Fruit fly (Drosophila melanogaster) whole organism, prepupa: ENCODE data around the gene CG32572.

ENCODE experiments used
- Blimp-1 ChIP-seq: fragments of 200-800 bp; sonication (Bioruptor generic); optimal IDR thresholded peaks from 3 replicates; lab custom pipeline; 2017; ENCODE audit warnings: missing biosample characterization, missing genetic modification characterization, mild to moderate bottlenecking, moderate library complexity, missing genetic modification reagents
- CG10631 ChIP-seq: fragments of 200-800 bp; sonication (Bioruptor generic); optimal IDR thresholded peaks from 2 replicates; lab custom pipeline; 2016; ENCODE audit warnings: missing biosample characterization, missing genetic modification characterization
- CG10669 ChIP-seq: fragments of 200-800 bp; sonication (Bioruptor generic); optimal IDR thresholded peaks from 3 replicates; lab custom pipeline; 2018; ENCODE audit warnings: missing biosample characterization, mild to moderate bottlenecking, missing genetic modification characterization, moderate library complexity
- CG11294 ChIP-seq: fragments of 200-800 bp; sonication (Bioruptor generic); IDR thresholded peaks from 2 replicates; pipeline ENCODE4 v1.3.6; 2022; ENCODE audit warnings: missing biosample characterization, missing genetic modification characterization
- CG11762 ChIP-seq: fragments of 200-800 bp; sonication (Bioruptor generic); optimal IDR thresholded peaks from 3 replicates; lab custom pipeline; 2016; ENCODE audit warnings: missing biosample characterization, missing genetic modification characterization; ENCODE audit not compliant: insufficient read depth
- CG11902 ChIP-seq: fragments of 200-800 bp; sonication (Bioruptor generic); optimal IDR thresholded peaks from 3 replicates; lab custom pipeline; 2016; ENCODE audit warnings: missing biosample characterization, missing genetic modification characterization
- CG15336 ChIP-seq: fragments of 200-800 bp; sonication (Bioruptor generic); IDR thresholded peaks from 2 replicates; pipeline ENCODE4 v1.3.6; 2022; ENCODE audit warnings: missing biosample characterization, missing genetic modification characterization
- CG1621 ChIP-seq: fragments of 200-800 bp; sonication (Bioruptor generic); optimal IDR thresholded peaks from 3 replicates; lab custom pipeline; 2018; ENCODE audit warnings: missing biosample characterization, mild to moderate bottlenecking, missing genetic modification characterization
- CG16779 ChIP-seq: fragments of 200-800 bp; sonication (Bioruptor generic); optimal IDR thresholded peaks from 3 replicates; lab custom pipeline; 2017; ENCODE audit warnings: missing biosample characterization, mild to moderate bottlenecking, missing genetic modification characterization
- CG3032 ChIP-seq: fragments of 200-800 bp; optimal IDR thresholded peaks from 2 replicates; lab custom pipeline; 2019; ENCODE audit warnings: missing biosample characterization, mild to moderate bottlenecking, missing genetic modification characterization, moderate library complexity
- CG31627 ChIP-seq: fragments of 200-800 bp; sonication (Bioruptor generic); optimal IDR thresholded peaks from 3 replicates; lab custom pipeline; 2016; ENCODE audit warnings: missing biosample characterization, missing genetic modification characterization
- CG34406 ChIP-seq: fragments of 200-800 bp; sonication (Bioruptor generic); optimal IDR thresholded peaks from 3 replicates; lab custom pipeline; 2016; ENCODE audit warnings: missing biosample characterization, missing genetic modification characterization
- CG3919 ChIP-seq: fragments of 200-800 bp; sonication (Bioruptor generic); optimal IDR thresholded peaks from 3 replicates; lab custom pipeline; 2016; ENCODE audit warnings: missing biosample characterization, missing genetic modification characterization
- CG4318 ChIP-seq: fragments of 200-800 bp; sonication (Bioruptor generic); optimal IDR thresholded peaks from 3 replicates; lab custom pipeline; 2017; ENCODE audit warnings: missing biosample characterization, mild to moderate bottlenecking, missing genetic modification characterization
- CG6163 ChIP-seq: fragments of 200-800 bp; sonication (Bioruptor generic); IDR thresholded peaks from 3 replicates; pipeline ENCODE4 v1.3.6; 2022; ENCODE audit warnings: missing biosample characterization, missing genetic modification characterization
- CG6276 ChIP-seq: fragments of 200-800 bp; sonication (Bioruptor generic); optimal IDR thresholded peaks from 2 replicates; lab custom pipeline; 2017; ENCODE audit warnings: missing biosample characterization, mild to moderate bottlenecking, missing genetic modification characterization
- CG6792 ChIP-seq: fragments of 200-800 bp; sonication (Bioruptor generic); optimal IDR thresholded peaks from 3 replicates; lab custom pipeline; 2016; ENCODE audit warnings: missing biosample characterization, missing genetic modification characterization
- CG6808 ChIP-seq: fragments of 200-800 bp; sonication (Bioruptor generic); optimal IDR thresholded peaks from 3 replicates; lab custom pipeline; 2017; ENCODE audit warnings: missing biosample characterization, missing genetic modification characterization, mild to moderate bottlenecking, moderate library complexity, missing genetic modification reagents
- CG6854 ChIP-seq: fragments of 200-800 bp; sonication (Bioruptor generic); optimal IDR thresholded peaks from 2 replicates; lab custom pipeline; 2017; ENCODE audit warnings: missing biosample characterization, mild to moderate bottlenecking, missing genetic modification characterization
- CG7368 ChIP-seq: fragments of 200-800 bp; sonication (Bioruptor generic); optimal IDR thresholded peaks from 3 replicates; lab custom pipeline; 2016; ENCODE audit warnings: missing biosample characterization, missing genetic modification characterization
- CG8119 ChIP-seq: fragments of 200-800 bp; sonication (Bioruptor generic); IDR thresholded peaks from 3 replicates; pipeline ENCODE4 v1.3.6; 2022; ENCODE audit warnings: missing biosample characterization, missing genetic modification characterization
- CG8319 ChIP-seq: fragments of 200-800 bp; sonication (Bioruptor generic); optimal IDR thresholded peaks from 3 replicates; lab custom pipeline; 2016; ENCODE audit warnings: missing biosample characterization, missing genetic modification characterization
- CG9139 ChIP-seq: fragments of 200-800 bp; sonication (Bioruptor generic); optimal IDR thresholded peaks from 3 replicates; lab custom pipeline; 2017; ENCODE audit warnings: missing biosample characterization, mild to moderate bottlenecking, missing genetic modification characterization
- Eip75B ChIP-seq: fragments of 200-800 bp; sonication (Bioruptor generic); optimal IDR thresholded peaks from 3 replicates; lab custom pipeline; 2016; ENCODE audit warnings: missing biosample characterization, missing genetic modification characterization
- Eip78C ChIP-seq: fragments of 200-800 bp; sonication (Bioruptor generic); peaks from one replicate; lab custom pipeline; 2016; ENCODE audit warnings: missing biosample characterization, missing genetic modification characterization
- Eip93F ChIP-seq: fragments of 200-800 bp; sonication (Bioruptor generic); optimal IDR thresholded peaks from 2 replicates; lab custom pipeline; 2016; ENCODE audit warnings: missing biosample characterization, mild to moderate bottlenecking, missing genetic modification characterization
- Ets21C ChIP-seq: fragments of 200-800 bp; sonication (Bioruptor generic); optimal IDR thresholded peaks from 3 replicates; lab custom pipeline; 2016; ENCODE audit warnings: missing biosample characterization, missing genetic modification characterization
- Ets96B ChIP-seq: fragments of 200-800 bp; optimal IDR thresholded peaks from 2 replicates; lab custom pipeline; 2019; ENCODE audit warnings: missing biosample characterization, mild to moderate bottlenecking, missing genetic modification characterization, moderate library complexity
- Gug ChIP-seq: fragments of 200-800 bp; sonication (Bioruptor generic); IDR thresholded peaks from 2 replicates; pipeline ENCODE4 v1.3.6; 2022; ENCODE audit warnings: missing biosample characterization, missing genetic modification characterization
- Hr38 ChIP-seq: sonication (Bioruptor generic); optimal IDR thresholded peaks from 2 replicates; lab custom pipeline; 2016; ENCODE audit warnings: missing biosample characterization, missing genetic modification characterization
- Hr39 ChIP-seq: fragments of 200-800 bp; sonication (Bioruptor generic); optimal IDR thresholded peaks from 2 replicates; lab custom pipeline; 2016; ENCODE audit warnings: missing biosample characterization, missing genetic modification characterization
- Hr4 ChIP-seq: fragments of 200-800 bp; sonication (Bioruptor generic); optimal IDR thresholded peaks from 3 replicates; lab custom pipeline; 2016; ENCODE audit warnings: missing biosample characterization, missing genetic modification characterization
- Lpt ChIP-seq: fragments of 200-800 bp; sonication (Bioruptor generic); optimal IDR thresholded peaks from 3 replicates; lab custom pipeline; 2016; ENCODE audit warnings: missing biosample characterization, missing genetic modification characterization
- Met ChIP-seq: fragments of 200-800 bp; sonication (Bioruptor generic); optimal IDR thresholded peaks from 3 replicates; lab custom pipeline; 2016; ENCODE audit warnings: missing biosample characterization, missing genetic modification characterization
- Sox102F ChIP-seq: fragments of 200-800 bp; sonication (Bioruptor generic); optimal IDR thresholded peaks from 2 replicates; lab custom pipeline; 2016; ENCODE audit warnings: missing biosample characterization, mild to moderate bottlenecking, missing genetic modification characterization
- Sox14 ChIP-seq: fragments of 200-800 bp; sonication (Bioruptor generic); optimal IDR thresholded peaks from 3 replicates; lab custom pipeline; 2016; ENCODE audit warnings: missing biosample characterization, missing genetic modification characterization
- achi ChIP-seq: fragments of 200-800 bp; sonication (Bioruptor generic); optimal IDR thresholded peaks from 3 replicates; lab custom pipeline; 2016; ENCODE audit warnings: missing biosample characterization, missing genetic modification characterization
- acj6 ChIP-seq: fragments of 200-800 bp; sonication (Bioruptor generic); optimal IDR thresholded peaks from 3 replicates; lab custom pipeline; 2016; ENCODE audit warnings: missing biosample characterization, missing genetic modification characterization
- cyc ChIP-seq: fragments of 200-800 bp; sonication (Bioruptor generic); optimal IDR thresholded peaks from 3 replicates; lab custom pipeline; 2016; ENCODE audit warnings: missing biosample characterization, missing genetic modification characterization
- dac ChIP-seq: fragments of 200-800 bp; sonication (Bioruptor generic); optimal IDR thresholded peaks from 2 replicates; lab custom pipeline; 2017; ENCODE audit warnings: missing biosample characterization, mild to moderate bottlenecking, missing genetic modification characterization
- dsx ChIP-seq: fragments of 200-800 bp; optimal IDR thresholded peaks from 3 replicates; lab custom pipeline; 2019; ENCODE audit warnings: missing biosample characterization, mild to moderate bottlenecking, missing genetic modification characterization, moderate library complexity; ENCODE audit not compliant: poor library complexity, severe bottlenecking
- eg ChIP-seq: fragments of 200-800 bp; sonication (Bioruptor generic); IDR thresholded peaks from 3 replicates; pipeline ENCODE4 v1.3.6; 2022; ENCODE audit warnings: missing biosample characterization, missing genetic modification characterization
- fd59A ChIP-seq: fragments of 200-800 bp; sonication (Bioruptor generic); optimal IDR thresholded peaks from 2 replicates; lab custom pipeline; 2017; ENCODE audit warnings: missing biosample characterization, mild to moderate bottlenecking, missing genetic modification characterization, missing genetic modification reagents
- fd85E ChIP-seq: fragments of 200-800 bp; sonication (Bioruptor generic); optimal IDR thresholded peaks from 3 replicates; lab custom pipeline; 2016; ENCODE audit warnings: missing biosample characterization, missing genetic modification characterization
- fkh ChIP-seq: fragments of 200-800 bp; sonication (Bioruptor generic); optimal IDR thresholded peaks from 3 replicates; lab custom pipeline; 2017; ENCODE audit warnings: missing biosample characterization, mild to moderate bottlenecking, missing genetic modification characterization, moderate library complexity
- net ChIP-seq: fragments of 200-800 bp; sonication (Bioruptor generic); optimal IDR thresholded peaks from 3 replicates; lab custom pipeline; 2016; ENCODE audit warnings: missing biosample characterization, missing genetic modification characterization
- pdm3 ChIP-seq: fragments of 200-800 bp; sonication (Bioruptor generic); optimal IDR thresholded peaks from 3 replicates; lab custom pipeline; 2016; ENCODE audit warnings: missing biosample characterization, missing genetic modification characterization
- salr ChIP-seq, 2 experiments: fragments of 200-800 bp; sonication (Bioruptor generic); optimal IDR thresholded peaks; 3 replicates each; lab custom pipeline; 2016 to 2018; ENCODE audit warnings: missing biosample characterization in 2 of 2, missing genetic modification characterization in 2 of 2, mild to moderate bottlenecking in 1 of 2
- spab ChIP-seq: fragments of 200-800 bp; sonication (Bioruptor generic); optimal IDR thresholded peaks from 2 replicates; lab custom pipeline; 2017; ENCODE audit warnings: missing biosample characterization, mild to moderate bottlenecking, missing genetic modification characterization, missing genetic modification reagents
- ss ChIP-seq, 2 experiments: fragments of 200-800 bp; sonication (Bioruptor generic); optimal IDR thresholded peaks; 2 replicates in 1 of 2; 3 replicates in 1 of 2; lab custom pipeline; 2017 to 2018; ENCODE audit warnings: mild to moderate bottlenecking in 2 of 2, missing biosample characterization in 2 of 2, missing genetic modification characterization in 2 of 2, moderate library complexity in 1 of 2
- svp ChIP-seq: fragments of 200-800 bp; sonication (Bioruptor generic); peaks from one replicate; lab custom pipeline; 2016; ENCODE audit warnings: missing biosample characterization, missing genetic modification characterization
- topi ChIP-seq: fragments of 200-800 bp; sonication (Bioruptor generic); optimal IDR thresholded peaks from 3 replicates; lab custom pipeline; 2016; ENCODE audit warnings: missing biosample characterization, missing genetic modification characterization
- vri ChIP-seq: fragments of 200-800 bp; sonication (Bioruptor generic); optimal IDR thresholded peaks from 3 replicates; lab custom pipeline; 2016; ENCODE audit warnings: missing biosample characterization, mild to moderate bottlenecking, missing genetic modification characterization

The CG32572 gene

DNA sequence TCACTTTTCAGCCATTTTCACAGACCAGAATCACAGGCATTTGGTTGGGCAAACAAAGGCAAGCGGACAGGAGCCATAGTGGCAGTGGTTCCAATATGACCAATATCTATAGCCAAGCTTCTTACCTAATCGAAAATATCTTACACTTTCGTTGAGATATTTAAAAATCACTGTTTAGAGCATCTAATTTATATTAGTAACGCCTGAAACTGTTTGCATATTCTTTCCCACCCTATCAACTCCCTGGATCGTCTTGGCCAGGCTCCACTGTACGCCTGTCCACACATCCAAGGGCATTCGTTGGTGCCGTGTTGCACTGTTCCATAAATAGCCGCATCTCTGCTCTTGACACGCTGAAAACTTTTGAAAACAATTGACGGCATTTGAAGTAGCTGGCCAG lies 30.5 kb upstream of the CG32572 start:
- TF ChIP-seq CG11902 (no peak), fkh (no peak), Sox14 (GFP tag; lab: Kevin White, UChicago) (peak; percentile 33), CG6808 (GFP tag; lab: Kevin White, UChicago) (peak; percentile 13), Hr39 (GFP tag; lab: Kevin White, UChicago) (no peak), CG6163 (GFP tag; lab: Robert Waterston, UW) (peak; percentile 49; the same call in 1 of the 3 replicates), cyc (GFP tag; lab: Kevin White, UChicago) (no peak), fd59A (GFP tag; lab: Kevin White, UChicago) (peak; percentile 6), CG6854 (GFP tag; lab: Kevin White, UChicago) (no peak), CG7368 (GFP tag; lab: Kevin White, UChicago) (no peak), Lpt (GFP tag; lab: Kevin White, UChicago) (peak; percentile 17), eg (GFP tag; lab: Robert Waterston, UW) (no peak), fd85E (no peak), CG16779 (tag; lab: Kevin White, UChicago) (no peak), vri (no peak), Gug (GFP tag; lab: Robert Waterston, UW) (peak; percentile 16; the same call in 1 of the 2 replicates), CG11762 (GFP tag; lab: Kevin White, UChicago) (no peak), Ets21C (GFP tag; lab: Kevin White, UChicago) (no peak), Hr38 (no peak), Met (GFP tag; lab: Kevin White, UChicago) (no peak), CG3032 (tag; lab: Kevin White, UChicago) (no peak), net (GFP tag; lab: Kevin White, UChicago) (no peak), CG9139 (GFP tag; lab: Kevin White, UChicago) (no peak), Hr4 (GFP tag; lab: Kevin White, UChicago) (peak; percentile 24), Blimp-1 (GFP tag; lab: Kevin White, UChicago) (no peak), CG34406 (GFP tag; lab: Kevin White, UChicago) (no peak), CG3919 (GFP tag; lab: Kevin White, UChicago) (peak; percentile 47), CG6792 (GFP tag; lab: Kevin White, UChicago) (no peak), CG8319 (no peak), Ets96B (tag; lab: Kevin White, UChicago) (peak; percentile 39), ss (GFP tag; optimal IDR thresholded peaks at IDR 0.05; lab: Kevin White, UChicago) (no peak), CG10669 (GFP tag; lab: Kevin White, UChicago) (no peak), CG15336 (GFP tag; lab: Robert Waterston, UW) (peak; percentile 48; the same call in 1 of the 2 replicates), CG10631 (peak; percentile 36), CG4318 (GFP tag; lab: Kevin White, UChicago) (no peak), Eip93F (GFP tag; lab: Kevin White, UChicago) (no peak), CG1621 (tag; lab: Kevin White, UChicago) (no peak), CG11294 (no peak), acj6 (peak; percentile 21), pdm3 (GFP tag; lab: Kevin White, UChicago) (peak; percentile 43), salr (GFP tag; optimal IDR thresholded peaks at IDR 0.05; lab: Kevin White, UChicago) (no peak), Sox102F (GFP tag; lab: Kevin White, UChicago) (no peak), svp (GFP tag; lab: Kevin White, UChicago) (no peak), Eip75B (GFP tag; lab: Kevin White, UChicago) (peak; percentile 25), CG6276 (GFP tag; lab: Kevin White, UChicago) (no peak), topi (no peak), Eip78C (peak; percentile 72), spab (no peak), CG31627 (GFP tag; lab: Kevin White, UChicago) (no peak), achi (GFP tag; lab: Kevin White, UChicago) (peak; percentile 44), dsx (GFP tag; lab: Kevin White, UChicago) (no peak), dac (no peak), CG8119 (GFP tag; lab: Robert Waterston, UW) (no peak)
